Fruit fly (Drosophila melanogaster) S2 (cell line): Measurements from ENCODE around the gene wap.

Source experiments
- CG8478 ChIP-seq: fragments of >200 bp; optimal IDR thresholded peaks from 2 replicates; lab custom pipeline; 2018
- CTCF ChIP-seq, 2 experiments: fragments of >200 bp; optimal IDR thresholded peaks; 2 replicates each; lab custom pipeline; 2018

DNA sequence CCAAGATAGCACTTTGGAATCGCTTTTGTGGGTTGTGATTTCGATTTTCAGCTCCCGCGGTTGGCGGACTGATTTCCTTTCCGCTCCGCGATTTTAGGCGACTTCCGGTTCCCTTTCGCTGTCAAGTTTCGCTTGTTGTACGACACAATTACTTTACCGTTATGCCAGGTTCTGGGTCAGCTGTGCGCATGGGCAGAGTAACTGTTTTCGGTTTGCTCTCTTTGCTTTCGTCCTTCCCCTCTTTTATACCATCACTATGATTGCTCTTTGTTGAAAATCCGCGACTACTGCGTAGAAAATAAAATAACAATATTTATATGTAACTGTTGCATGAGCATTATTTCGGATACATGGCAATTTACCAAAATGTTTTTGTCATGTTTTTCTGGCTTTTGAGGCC, 25.4 kb upstream of the wap start:
- TF ChIP-seq CG8478: no peak
- TF ChIP-seq CTCF (optimal IDR thresholded peaks at IDR 0.05; lab: Kevin White, UChicago): no peak
